Fruit fly (Drosophila melanogaster) whole organism, embryonic: ENCODE results near the gene Phb1.
A peak's percentile ranks its signal among the peaks of the same experiment; 100 is the strongest.

ENCODE experiments used
- BEAF-32 ChIP-seq: fragments of 200-800 bp; sonication (Bioruptor generic); optimal IDR thresholded peaks from 3 replicates; lab custom pipeline; 2017; ENCODE audit warnings: missing biosample characterization, missing genetic modification characterization, mild to moderate bottlenecking, moderate library complexity, missing genetic modification reagents
- CG10366 ChIP-seq: fragments of 200-800 bp; sonication (Bioruptor generic); IDR thresholded peaks from 2 replicates; pipeline ENCODE4 v1.3.6; 2022; ENCODE audit warnings: missing biosample characterization, missing genetic modification characterization
- CG11504 ChIP-seq: fragments of 200-800 bp; sonication (Bioruptor generic); optimal IDR thresholded peaks from 3 replicates; lab custom pipeline; 2019; ENCODE audit warnings: missing biosample characterization, mild to moderate bottlenecking, missing genetic modification characterization, moderate library complexity
- CG11695 ChIP-seq: fragments of 200-800 bp; sonication (Bioruptor generic); IDR thresholded peaks from 3 replicates; pipeline ENCODE4 v1.3.6; 2022; ENCODE audit warnings: missing biosample characterization, missing genetic modification characterization
- CG12299 ChIP-seq: fragments of 200-800 bp; sonication (Bioruptor generic); optimal IDR thresholded peaks from 2 replicates; lab custom pipeline; 2018; ENCODE audit warnings: missing biosample characterization, mild to moderate bottlenecking, missing genetic modification characterization
- CG12391 ChIP-seq: fragments of 200-800 bp; sonication (Bioruptor generic); optimal IDR thresholded peaks from 3 replicates; lab custom pipeline; 2018; ENCODE audit warnings: missing biosample characterization, mild to moderate bottlenecking, missing genetic modification characterization, moderate library complexity
- CG13287 ChIP-seq: fragments of 200-800 bp; sonication (Bioruptor generic); IDR thresholded peaks from 2 replicates; pipeline ENCODE4 v1.3.6; 2022; ENCODE audit warnings: missing biosample characterization, missing genetic modification characterization; ENCODE audit not compliant: partially characterized antibody
- CG16815 ChIP-seq: fragments of 200-800 bp; sonication (Bioruptor generic); optimal IDR thresholded peaks from 3 replicates; lab custom pipeline; 2017; ENCODE audit warnings: missing biosample characterization, mild to moderate bottlenecking, missing genetic modification characterization
- CG17359 ChIP-seq: fragments of 200-800 bp; sonication (Bioruptor generic); optimal IDR thresholded peaks from 3 replicates; lab custom pipeline; 2018; ENCODE audit warnings: missing biosample characterization, mild to moderate bottlenecking, missing genetic modification characterization, moderate library complexity
- CG17385 ChIP-seq: fragments of 200-800 bp; sonication (Bioruptor generic); optimal IDR thresholded peaks from 3 replicates; lab custom pipeline; 2018; ENCODE audit warnings: missing biosample characterization, mild to moderate bottlenecking, missing genetic modification characterization
- CG17912 ChIP-seq: fragments of 200-800 bp; sonication (Bioruptor generic); optimal IDR thresholded peaks from 2 replicates; lab custom pipeline; 2018; ENCODE audit warnings: missing biosample characterization, mild to moderate bottlenecking, missing genetic modification characterization
- CG18262 ChIP-seq: fragments of 200-800 bp; optimal IDR thresholded peaks from 3 replicates; lab custom pipeline; 2019; ENCODE audit warnings: missing biosample characterization, mild to moderate bottlenecking, missing genetic modification characterization, moderate library complexity
- CG2889 ChIP-seq: fragments of 200-800 bp; sonication (Bioruptor generic); IDR thresholded peaks from 3 replicates; pipeline ENCODE4 v1.3.6; 2022; ENCODE audit warnings: missing biosample characterization, missing genetic modification characterization
- CG31224 ChIP-seq: fragments of 200-800 bp; sonication (Bioruptor generic); IDR thresholded peaks from 2 replicates; pipeline ENCODE4 v1.3.6; 2022; ENCODE audit warnings: missing biosample characterization, missing genetic modification characterization
- CG31441 ChIP-seq: fragments of 200-800 bp; sonication (Bioruptor generic); IDR thresholded peaks from 2 replicates; pipeline ENCODE4 v1.3.6; 2022; ENCODE audit warnings: missing biosample characterization, missing genetic modification characterization
- CG32767 ChIP-seq: fragments of 200-800 bp; sonication (Bioruptor generic); IDR thresholded peaks from 2 replicates; pipeline ENCODE4 v1.3.6; 2022; ENCODE audit warnings: missing biosample characterization, missing genetic modification characterization
- CG3838 ChIP-seq: fragments of 200-800 bp; sonication (Bioruptor generic); optimal IDR thresholded peaks from 3 replicates; lab custom pipeline; 2016; ENCODE audit warnings: missing biosample characterization, missing genetic modification characterization
- CG3995 ChIP-seq: fragments of 200-800 bp; sonication (Bioruptor generic); optimal IDR thresholded peaks from 3 replicates; lab custom pipeline; 2016; ENCODE audit warnings: missing biosample characterization, missing genetic modification characterization
- CG4328 ChIP-seq: fragments of 200-800 bp; sonication (Bioruptor generic); optimal IDR thresholded peaks from 3 replicates; lab custom pipeline; 2017; ENCODE audit warnings: missing biosample characterization, missing genetic modification reagents, missing genetic modification characterization
- CG4404 ChIP-seq: fragments of 200-800 bp; sonication (Bioruptor generic); IDR thresholded peaks from 2 replicates; pipeline ENCODE4 v1.3.6; 2022; ENCODE audit warnings: missing biosample characterization, missing genetic modification characterization
- CG6272 ChIP-seq: fragments of 200-800 bp; sonication (Bioruptor generic); IDR thresholded peaks from 2 replicates; pipeline ENCODE4 v1.3.6; 2022; ENCODE audit warnings: missing biosample characterization, missing genetic modification characterization
- CG7987 ChIP-seq: fragments of 200-800 bp; sonication (Bioruptor generic); optimal IDR thresholded peaks from 2 replicates; lab custom pipeline; 2018; ENCODE audit warnings: missing biosample characterization, mild to moderate bottlenecking, missing genetic modification characterization, moderate library complexity
- CG8924 ChIP-seq: fragments of 200-800 bp; optimal IDR thresholded peaks from 3 replicates; lab custom pipeline; 2019; ENCODE audit warnings: missing biosample characterization, mild to moderate bottlenecking, missing genetic modification characterization, moderate library complexity
- CG9215 ChIP-seq: fragments of 200-800 bp; sonication (Bioruptor generic); IDR thresholded peaks from 2 replicates; pipeline ENCODE4 v1.3.6; 2022; ENCODE audit warnings: missing biosample characterization, missing genetic modification characterization
- CoRest ChIP-seq: fragments of 200-800 bp; sonication (Bioruptor generic); optimal IDR thresholded peaks from 3 replicates; lab custom pipeline; 2018; ENCODE audit warnings: missing biosample characterization, mild to moderate bottlenecking, missing genetic modification characterization, moderate library complexity
- Dbx ChIP-seq: fragments of 200-800 bp; sonication (Bioruptor generic); IDR thresholded peaks from 3 replicates; pipeline ENCODE4 v1.3.6; 2022; ENCODE audit warnings: missing biosample characterization, missing genetic modification characterization
- Dref ChIP-seq: fragments of 200-800 bp; sonication (Bioruptor generic); IDR thresholded peaks from 2 replicates; pipeline ENCODE4 v1.3.6; 2022; ENCODE audit warnings: missing biosample characterization, missing genetic modification characterization
- HLH54F ChIP-seq: fragments of 200-800 bp; sonication (Bioruptor generic); optimal IDR thresholded peaks from 3 replicates; lab custom pipeline; 2016; ENCODE audit warnings: missing biosample characterization, missing genetic modification characterization
- Hsf ChIP-seq: fragments of 200-800 bp; sonication (Bioruptor generic); optimal IDR thresholded peaks from 3 replicates; lab custom pipeline; 2016; ENCODE audit warnings: missing biosample characterization, missing genetic modification characterization
- Max ChIP-seq: fragments of 200-800 bp; sonication (Bioruptor generic); optimal IDR thresholded peaks from 2 replicates; lab custom pipeline; 2016; ENCODE audit warnings: missing biosample characterization, mild to moderate bottlenecking, missing genetic modification characterization
- NC2β ChIP-seq: fragments of 200-800 bp; sonication (Bioruptor generic); optimal IDR thresholded peaks from 2 replicates; lab custom pipeline; 2016; ENCODE audit warnings: missing biosample characterization, missing genetic modification characterization
- Oli ChIP-seq: fragments of 200-800 bp; sonication (Bioruptor generic); optimal IDR thresholded peaks from 2 replicates; lab custom pipeline; 2018; ENCODE audit warnings: missing biosample characterization, mild to moderate bottlenecking, missing genetic modification characterization, moderate library complexity
- Opbp ChIP-seq: fragments of 200-800 bp; sonication (Bioruptor generic); IDR thresholded peaks from 3 replicates; pipeline ENCODE4 v1.3.6; 2022; ENCODE audit warnings: missing biosample characterization, missing genetic modification characterization; ENCODE audit not compliant: partially characterized antibody
- Vsx1 ChIP-seq: fragments of 200-800 bp; sonication (Bioruptor generic); optimal IDR thresholded peaks from 2 replicates; lab custom pipeline; 2017; ENCODE audit warnings: missing biosample characterization, mild to moderate bottlenecking, missing genetic modification characterization, missing genetic modification reagents
- al ChIP-seq: fragments of 200-800 bp; sonication (Bioruptor generic); IDR thresholded peaks from 2 replicates; pipeline ENCODE4 v1.3.6; 2022; ENCODE audit warnings: missing biosample characterization, missing genetic modification characterization
- ato ChIP-seq: fragments of 200-800 bp; sonication (Bioruptor generic); IDR thresholded peaks from 2 replicates; pipeline ENCODE4 v1.3.6; 2022; ENCODE audit warnings: missing biosample characterization, missing genetic modification characterization; ENCODE audit not compliant: partially characterized antibody
- bigmax ChIP-seq: fragments of 200-800 bp; sonication (Bioruptor generic); optimal IDR thresholded peaks from 2 replicates; lab custom pipeline; 2018; ENCODE audit warnings: missing biosample characterization, mild to moderate bottlenecking, missing genetic modification characterization
- chif ChIP-seq, 2 experiments: fragments of 200-800 bp; sonication (Bioruptor generic); optimal IDR thresholded peaks; 3 replicates each; lab custom pipeline; 2016; ENCODE audit warnings: missing biosample characterization in 2 of 2, missing genetic modification characterization in 2 of 2
- ci ChIP-seq: fragments of 200-800 bp; sonication (Bioruptor generic); IDR thresholded peaks from 3 replicates; pipeline ENCODE4 v1.3.6; 2022; ENCODE audit warnings: missing biosample characterization, missing genetic modification characterization
- danr ChIP-seq: fragments of 200-800 bp; sonication (Bioruptor generic); IDR thresholded peaks from 2 replicates; pipeline ENCODE4 v1.3.6; 2022; ENCODE audit warnings: missing biosample characterization, missing genetic modification characterization
- ftz-f1 ChIP-seq: fragments of 200-800 bp; sonication (Bioruptor generic); optimal IDR thresholded peaks from 2 replicates; lab custom pipeline; 2016; ENCODE audit warnings: missing biosample characterization, missing genetic modification characterization
- lab ChIP-seq: fragments of 200-800 bp; sonication (Bioruptor generic); optimal IDR thresholded peaks from 3 replicates; lab custom pipeline; 2017; ENCODE audit warnings: missing biosample characterization, missing genetic modification characterization, mild to moderate bottlenecking, moderate library complexity, missing genetic modification reagents
- lbe ChIP-seq: fragments of 200-800 bp; sonication (Bioruptor generic); optimal IDR thresholded peaks from 2 replicates; lab custom pipeline; 2016; ENCODE audit warnings: missing biosample characterization, mild to moderate bottlenecking, missing genetic modification characterization
- luna ChIP-seq: fragments of 200-800 bp; sonication (Bioruptor generic); optimal IDR thresholded peaks from 2 replicates; lab custom pipeline; 2016; ENCODE audit warnings: missing biosample characterization, missing genetic modification characterization
- pfk ChIP-seq: fragments of 200-800 bp; sonication (Bioruptor generic); optimal IDR thresholded peaks from 2 replicates; lab custom pipeline; 2018; ENCODE audit warnings: missing biosample characterization, mild to moderate bottlenecking, missing genetic modification characterization, moderate library complexity
- sob ChIP-seq: fragments of 200-800 bp; sonication (Bioruptor generic); IDR thresholded peaks from 2 replicates; pipeline ENCODE4 v1.3.6; 2022; ENCODE audit warnings: missing biosample characterization, missing genetic modification characterization
- sug ChIP-seq: fragments of 200-800 bp; optimal IDR thresholded peaks from 2 replicates; lab custom pipeline; 2019; ENCODE audit warnings: missing biosample characterization, mild to moderate bottlenecking, missing genetic modification characterization, moderate library complexity
- tio ChIP-seq: fragments of 200-800 bp; sonication (Bioruptor generic); optimal IDR thresholded peaks from 2 replicates; lab custom pipeline; 2017; ENCODE audit warnings: missing biosample characterization, missing genetic modification characterization, inconsistent platforms
- wdn ChIP-seq: fragments of 200-800 bp; sonication (Bioruptor generic); IDR thresholded peaks from 2 replicates; pipeline ENCODE4 v1.3.6; 2022; ENCODE audit warnings: missing biosample characterization, missing genetic modification characterization
- wor ChIP-seq: fragments of 200-800 bp; sonication (Bioruptor generic); IDR thresholded peaks from 2 replicates; pipeline ENCODE4 v1.3.6; 2022; ENCODE audit warnings: missing biosample characterization, missing genetic modification characterization

Gene Phb1

dm6 chr2L:19131905-19132402 is 8.3 kb upstream of the Phb1 start, which contains the start of the genes AsnRS and DCTN6-p27 (continued):
- TF ChIP-seq Opbp (GFP tag; lab: Robert Waterston, UW) = no peak; the same call in 1 of the 3 replicates
- TF ChIP-seq CG12299 (tag; lab: Kevin White, UChicago) = peak; percentile 25
- peak; percentile 63; the same call in 1 of the 2 replicates for TF ChIP-seq CG6272 (GFP tag; lab: Robert Waterston, UW)
- no peak for TF ChIP-seq ftz-f1
- peak; percentile 70 for TF ChIP-seq ci (GFP tag; lab: Robert Waterston, UW)
- TF ChIP-seq HLH54F = peak; percentile 67
- TF ChIP-seq luna (GFP tag; lab: Kevin White, UChicago) = no peak
- peak; percentile 33; the same call in 1 of the 2 replicates for TF ChIP-seq al (GFP tag; lab: Robert Waterston, UW)
- peak; percentile 72 for TF ChIP-seq Dbx (GFP tag; lab: Robert Waterston, UW)
- TF ChIP-seq Hsf (GFP tag; lab: Kevin White, UChicago) = peak; percentile 72
- TF ChIP-seq chif (GFP tag; optimal IDR thresholded peaks at IDR 0.05; lab: Kevin White, UChicago) = peak; percentile 37 to 49
- no peak for TF ChIP-seq CG32767 (GFP tag; lab: Robert Waterston, UW)
- TF ChIP-seq CG17912 = peak; percentile 3
- TF ChIP-seq NC2β (GFP tag; lab: Kevin White, UChicago) = peak; percentile 70
- peak; percentile 8 for TF ChIP-seq pfk (GFP tag; lab: Kevin White, UChicago)
- TF ChIP-seq CG9215 (GFP tag; lab: Robert Waterston, UW) = no peak
- peak; percentile 75 for TF ChIP-seq CoRest (tag; lab: Kevin White, UChicago)
- peak; percentile 60; the same call in 1 of the 3 replicates for TF ChIP-seq CG11695 (GFP tag; lab: Robert Waterston, UW)
- peak; percentile 84 for TF ChIP-seq sug (tag; lab: Kevin White, UChicago)
- no peak for TF ChIP-seq tio (GFP tag; lab: Kevin White, UChicago)
- TF ChIP-seq CG8924 = peak; percentile 64
- TF ChIP-seq lbe (GFP tag; lab: Kevin White, UChicago) = peak; percentile 51
- TF ChIP-seq CG3838 (GFP tag; lab: Kevin White, UChicago) = no peak
- peak; percentile 47; the same call in 1 of the 2 replicates for TF ChIP-seq CG4404 (GFP tag; lab: Robert Waterston, UW)
- peak; percentile 84 for TF ChIP-seq CG11504
- peak; percentile 71 for TF ChIP-seq CG18262 (tag; lab: Kevin White, UChicago)
- TF ChIP-seq CG31224 (GFP tag; lab: Robert Waterston, UW) = peak; percentile 39; the same call in 1 of the 2 replicates
- peak; percentile 50 for TF ChIP-seq CG7987 (GFP tag; lab: Kevin White, UChicago)
- TF ChIP-seq CG4328 (GFP tag; lab: Kevin White, UChicago) = peak; percentile 51
- no peak for TF ChIP-seq Vsx1 (GFP tag; lab: Kevin White, UChicago)
- 0 out of 2 replicates have a peak, but pooled peaks have one; percentile 6 for TF ChIP-seq ato (GFP tag; lab: Robert Waterston, UW)
- peak; percentile 43; the same call in 1 of the 2 replicates for TF ChIP-seq wor
- peak; percentile 79 for TF ChIP-seq Max
- peak; percentile 61 for TF ChIP-seq Dref
- TF ChIP-seq CG10366 (GFP tag; lab: Robert Waterston, UW) = peak; percentile 62
- TF ChIP-seq BEAF-32 (GFP tag; lab: Kevin White, UChicago) = peak; percentile 87
- peak; percentile 67 for TF ChIP-seq CG17385 (GFP tag; lab: Kevin White, UChicago)
- no peak for TF ChIP-seq bigmax (GFP tag; lab: Kevin White, UChicago)
- no peak for TF ChIP-seq CG2889 (GFP tag; lab: Robert Waterston, UW)
- peak; percentile 38 for TF ChIP-seq CG3995
- no peak for TF ChIP-seq danr (GFP tag; lab: Robert Waterston, UW)
- TF ChIP-seq CG17359 (tag; lab: Kevin White, UChicago) = peak; percentile 64
- TF ChIP-seq Oli (tag; lab: Kevin White, UChicago) = peak; percentile 48
- TF ChIP-seq CG16815 (GFP tag; lab: Kevin White, UChicago) = peak; percentile 41
- peak; percentile 78 for TF ChIP-seq sob
- no peak for TF ChIP-seq lab
- 0 out of 2 replicates have a peak, but pooled peaks have one; percentile 19 for TF ChIP-seq wdn (GFP tag; lab: Robert Waterston, UW)
- peak; percentile 80 for TF ChIP-seq CG13287 (GFP tag; lab: Robert Waterston, UW)
- peak; percentile 79 for TF ChIP-seq CG12391 (tag; lab: Kevin White, UChicago)
- TF ChIP-seq CG31441 = peak; percentile 70
